Worm (Caenorhabditis elegans) whole organism, mixed stage, embryonic: Measurements from ENCODE around the gene rle-1.

Experiments
- elt-3 ChIP-seq: fragments of 150-350 bp; optimal IDR thresholded peaks from 2 replicates; lab custom pipeline; 2014; ENCODE audit warnings: missing biosample characterization, missing genetic modification characterization
- lsy-2 ChIP-seq: fragments of 150-350 bp; optimal IDR thresholded peaks from 2 replicates; lab custom pipeline; 2014; ENCODE audit warnings: missing biosample characterization, missing genetic modification characterization
- mls-2 ChIP-seq: sonication (generic microtip); optimal IDR thresholded peaks from 2 replicates; lab custom pipeline; 2016; ENCODE audit warnings: mild to moderate bottlenecking, missing genetic modification characterization, moderate library complexity, missing compliant biosample characterization
- nhr-12 ChIP-seq: fragments of 150-350 bp; optimal IDR thresholded peaks from 2 replicates; lab custom pipeline; 2014; ENCODE audit warnings: missing biosample characterization, missing genetic modification characterization
- nhr-237 ChIP-seq: fragments of 150-350 bp; optimal IDR thresholded peaks from 2 replicates; lab custom pipeline; 2014; ENCODE audit warnings: missing biosample characterization, missing genetic modification characterization
- nhr-28 ChIP-seq: fragments of 150-350 bp; optimal IDR thresholded peaks from 2 replicates; lab custom pipeline; 2014; ENCODE audit warnings: missing biosample characterization, missing genetic modification characterization
- nhr-76 ChIP-seq: sonication (generic microtip); optimal IDR thresholded peaks from 2 replicates; lab custom pipeline; 2017; ENCODE audit warnings: missing biosample characterization, missing genetic modification characterization
- sptf-1 ChIP-seq: sonication (generic microtip); optimal IDR thresholded peaks from 2 replicates; lab custom pipeline; 2017; ENCODE audit warnings: mild to moderate bottlenecking, missing genetic modification characterization, moderate library complexity, missing compliant biosample characterization
- unc-120 ChIP-seq: sonication (generic microtip); optimal IDR thresholded peaks from 2 replicates; lab custom pipeline; 2017; ENCODE audit warnings: missing genetic modification characterization, missing compliant biosample characterization; ENCODE audit not compliant: poor library complexity, severe bottlenecking
- unc-62 ChIP-seq: fragments of 150-350 bp; optimal IDR thresholded peaks from 2 replicates; lab custom pipeline; 2014; ENCODE audit warnings: missing biosample characterization, missing genetic modification reagents, missing genetic modification characterization
- ztf-11 ChIP-seq: fragments of 150-350 bp; optimal IDR thresholded peaks from 2 replicates; lab custom pipeline; 2014; ENCODE audit warnings: missing biosample characterization, missing genetic modification characterization

DNA sequence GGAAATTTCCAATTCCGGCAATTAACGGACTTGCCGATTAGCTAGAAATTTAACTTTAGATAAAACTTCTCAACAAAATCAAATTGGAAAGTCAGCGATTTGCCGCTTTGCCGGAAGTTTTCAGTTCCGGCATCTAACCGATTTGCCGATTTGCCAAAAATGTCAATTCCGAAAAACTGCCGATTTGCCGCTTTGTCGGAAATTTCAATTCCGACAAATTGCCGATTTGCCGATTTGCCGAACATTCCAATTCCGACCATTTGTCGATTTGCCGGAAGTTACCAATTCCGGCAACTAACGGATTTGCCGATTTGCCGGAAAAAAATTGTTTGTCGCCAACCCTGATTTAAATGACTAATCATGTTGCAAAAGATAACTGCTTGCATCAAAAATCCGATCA lies 26.9 kb upstream of the rle-1 start:
- no peak for TF ChIP-seq sptf-1 (tag; lab: Kevin White, UChicago)
- no peak for TF ChIP-seq unc-120 (tag; lab: Kevin White, UChicago)
- TF ChIP-seq nhr-237: no peak
- no peak for TF ChIP-seq nhr-12 (tag; lab: Kevin White, UChicago)
- no peak for TF ChIP-seq mls-2 (tag; lab: Kevin White, UChicago)
- no peak for TF ChIP-seq ztf-11 (tag; lab: Kevin White, UChicago)
- no peak for TF ChIP-seq lsy-2
- no peak for TF ChIP-seq nhr-76 (tag; lab: Kevin White, UChicago)
- TF ChIP-seq nhr-28 (tag; lab: Kevin White, UChicago): no peak
- no peak for TF ChIP-seq unc-62 (GFP tag; lab: Kevin White, UChicago)
- TF ChIP-seq elt-3: no peak
